Fruit fly (Drosophila melanogaster) Kc167 (cell line): ENCODE measurements around the gene CG5262.

ENCODE experiments used
- Myc ChIP-seq: fragments of >200 bp; optimal IDR thresholded peaks from 2 replicates; lab custom pipeline; 2017; ENCODE audit warnings: missing external identifiers
- Sin3A ChIP-seq: fragments of >200 bp; optimal IDR thresholded peaks from 2 replicates; lab custom pipeline; 2018; ENCODE audit warnings: missing external identifiers
- insv ChIP-seq: fragments of >200 bp; optimal IDR thresholded peaks from 3 replicates; lab custom pipeline; 2018; ENCODE audit warnings: missing external identifiers
- ttk ChIP-seq: sonication (Bioruptor generic); optimal IDR thresholded peaks from 2 replicates; lab custom pipeline; 2017; ENCODE audit warnings: missing external identifiers

- TF ChIP-seq Sin3A (lab: Kevin White, UChicago) = no peak
- TF ChIP-seq ttk = no peak
- TF ChIP-seq Myc (lab: Kevin White, UChicago) = no peak
- no peak for TF ChIP-seq insv (lab: Kevin White, UChicago)
These were observed 42.3 kb upstream of the CG5262 start for dm6 chr3L:20472607-20473006.
